Fruit fly (Drosophila melanogaster) Kc167 (cell line): ENCODE measurements around the gene CG8149.

Source experiments
- Myc ChIP-seq: fragments of >200 bp; optimal IDR thresholded peaks from 2 replicates; lab custom pipeline; 2017; ENCODE audit warnings: missing external identifiers
- Sin3A ChIP-seq: fragments of >200 bp; optimal IDR thresholded peaks from 2 replicates; lab custom pipeline; 2018; ENCODE audit warnings: missing external identifiers
- h ChIP-seq: fragments of >200 bp; optimal IDR thresholded peaks from 3 replicates; lab custom pipeline; 2018; ENCODE audit warnings: missing external identifiers
- insv ChIP-seq: fragments of >200 bp; optimal IDR thresholded peaks from 3 replicates; lab custom pipeline; 2018; ENCODE audit warnings: missing external identifiers
- psq ChIP-seq: fragments of >200 bp; optimal IDR thresholded peaks from 2 replicates; lab custom pipeline; 2017; ENCODE audit warnings: missing external identifiers
- ttk ChIP-seq: sonication (Bioruptor generic); optimal IDR thresholded peaks from 2 replicates; lab custom pipeline; 2017; ENCODE audit warnings: missing external identifiers

Gene CG8149

DNA sequence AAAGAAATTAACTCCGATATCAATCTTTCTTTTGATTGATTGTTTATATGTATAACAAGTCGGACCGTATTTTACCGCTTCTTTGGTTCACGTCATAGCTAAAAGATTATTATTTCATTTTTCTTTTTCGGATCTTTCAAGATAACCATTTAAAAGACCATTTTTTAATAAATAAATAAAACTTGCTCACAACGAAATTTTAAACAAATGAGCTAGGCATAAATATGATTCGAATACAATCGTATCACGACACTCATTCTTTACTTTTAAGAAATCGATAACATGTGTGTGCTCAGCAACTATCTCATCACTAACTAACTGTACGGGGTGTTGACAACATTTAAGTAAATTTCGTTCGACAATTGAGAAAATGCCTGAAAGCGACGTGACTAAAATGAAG, at the start of gene CG8149:
TSS of gene CG8149 (plus strand) at position 302 of the 400 bp plus-strand sequence.
- TF ChIP-seq Myc (lab: Kevin White, UChicago) (no peak), psq (lab: Kevin White, UChicago) (no peak), insv (no peak), ttk (no peak), h (lab: Kevin White, UChicago) (no peak), Sin3A (no peak)

- TF ChIP-seq h (lab: Kevin White, UChicago) (no peak), psq (lab: Kevin White, UChicago) (no peak), Myc (lab: Kevin White, UChicago) (no peak), ttk (no peak), Sin3A (no peak), insv (no peak)
Observed at dm6 chr3R:9454980-9455379, 49.5 kb upstream of the CG8149 start.

DNA sequence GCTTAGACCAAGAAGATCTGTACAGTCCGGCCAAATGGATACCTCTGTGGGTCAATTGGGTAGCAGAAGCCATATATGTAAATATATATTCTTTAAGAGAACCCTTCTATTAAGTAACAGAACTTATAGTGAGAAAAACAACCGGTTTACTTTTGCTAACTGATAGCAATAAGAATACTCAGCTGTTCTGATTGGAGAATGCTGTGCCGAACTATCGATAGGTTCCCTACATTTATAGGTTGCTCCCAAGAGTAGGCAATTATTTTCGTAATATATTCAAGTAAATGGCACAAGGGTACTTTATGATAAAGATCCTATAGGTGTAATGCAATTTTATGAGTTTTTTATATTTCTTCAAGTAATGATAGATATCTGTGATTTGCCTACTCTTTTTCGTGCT, 48.1 kb upstream of the CG8149 start, which contains the start of gene GstZ1:
TSS of gene GstZ1 (minus strand) at position 174 of the 400 bp plus-strand sequence.
- TF ChIP-seq ttk: no peak
- TF ChIP-seq h (lab: Kevin White, UChicago): no peak
- TF ChIP-seq Myc (lab: Kevin White, UChicago): no peak
- no peak for TF ChIP-seq psq (lab: Kevin White, UChicago)
- no peak for TF ChIP-seq Sin3A
- TF ChIP-seq insv: no peak

- TF ChIP-seq h (lab: Kevin White, UChicago) (no peak), Sin3A (no peak), psq (lab: Kevin White, UChicago) (no peak), Myc (lab: Kevin White, UChicago) (no peak), insv (no peak), ttk (no peak)
Observed at dm6 chr3R:9459385-9460285, 44.8 kb upstream of the CG8149 start.

dm6 chr3R:9460488-9461150, 43.8 kb upstream of the CG8149 start, which contains the start of gene GstZ2:
Gene GstZ2 (minus strand): TSS chr3R:9460652.
- no peak for TF ChIP-seq psq (lab: Kevin White, UChicago)
- no peak for TF ChIP-seq Myc (lab: Kevin White, UChicago)
- TF ChIP-seq insv: no peak
- TF ChIP-seq Sin3A: no peak
- no peak for TF ChIP-seq ttk
- TF ChIP-seq h (lab: Kevin White, UChicago): no peak

- TF ChIP-seq insv (no peak), ttk (no peak), Myc (lab: Kevin White, UChicago) (no peak), h (lab: Kevin White, UChicago) (no peak), Sin3A (no peak), psq (lab: Kevin White, UChicago) (no peak)
Observed at dm6 chr3R:9468109-9468508, 36.3 kb upstream of the CG8149 start.

DNA sequence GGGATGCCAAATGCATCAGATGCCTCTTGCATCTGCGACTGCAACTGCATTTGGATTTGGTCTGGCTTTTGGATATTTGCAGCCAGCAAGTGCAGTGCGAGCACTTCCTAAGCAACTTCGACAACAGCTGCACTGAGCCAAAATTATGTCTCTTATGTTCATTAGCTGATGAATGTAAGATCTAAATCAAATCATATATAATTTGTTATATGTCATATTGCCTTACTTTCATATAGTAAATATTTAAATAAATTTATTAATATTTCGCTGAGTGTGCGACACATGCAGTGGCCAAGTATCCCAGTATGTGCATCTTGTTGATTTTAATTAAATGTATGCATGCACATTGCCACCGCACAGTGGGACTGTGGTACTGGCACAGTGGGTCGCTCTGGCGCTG, 24.1 kb upstream of the CG8149 start:
- TF ChIP-seq h (lab: Kevin White, UChicago): no peak
- TF ChIP-seq insv: no peak
- no peak for TF ChIP-seq Myc (lab: Kevin White, UChicago)
- no peak for TF ChIP-seq ttk
- no peak for TF ChIP-seq psq (lab: Kevin White, UChicago)

- TF ChIP-seq Sin3A: no peak
- TF ChIP-seq h (lab: Kevin White, UChicago): no peak
Observed at dm6 chr3R:9487561-9487960, 16.9 kb upstream of the CG8149 start.

dm6 chr3R:9487961-9488360, 16.5 kb upstream of the CG8149 start:
- TF ChIP-seq ttk (no peak), insv (no peak), h (lab: Kevin White, UChicago) (no peak), psq (lab: Kevin White, UChicago) (no peak), Myc (lab: Kevin White, UChicago) (no peak), Sin3A (no peak)

DNA sequence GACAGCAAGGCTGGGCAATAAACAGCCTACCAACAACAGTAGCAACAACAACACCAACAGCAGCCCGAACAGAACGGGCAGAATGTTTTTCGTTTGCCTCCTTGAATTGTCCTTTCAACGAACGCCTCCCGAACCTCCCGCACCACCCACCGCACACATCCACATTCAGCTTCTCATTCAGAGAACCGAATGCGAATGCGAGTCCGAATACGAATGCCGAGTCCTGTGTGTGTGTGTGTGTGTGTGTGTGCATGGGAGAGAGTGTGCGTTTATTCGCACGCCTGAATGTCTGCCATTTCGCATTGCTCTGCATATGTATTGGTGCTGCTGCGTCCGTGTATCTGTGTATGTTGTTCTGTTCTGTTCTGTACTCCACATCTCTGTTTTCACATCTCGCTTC, 16.0 kb upstream of the CG8149 start:
- TF ChIP-seq Sin3A (no peak), insv (no peak), h (lab: Kevin White, UChicago) (no peak), Myc (lab: Kevin White, UChicago) (no peak), ttk (no peak), psq (lab: Kevin White, UChicago) (no peak)

- TF ChIP-seq Myc (lab: Kevin White, UChicago): no peak
- TF ChIP-seq Sin3A: no peak
- no peak for TF ChIP-seq ttk
- TF ChIP-seq insv: no peak
- no peak for TF ChIP-seq psq (lab: Kevin White, UChicago)
- no peak for TF ChIP-seq h (lab: Kevin White, UChicago)
Observed at dm6 chr3R:9491065-9491567, 13.3 kb upstream of the CG8149 start.

DNA sequence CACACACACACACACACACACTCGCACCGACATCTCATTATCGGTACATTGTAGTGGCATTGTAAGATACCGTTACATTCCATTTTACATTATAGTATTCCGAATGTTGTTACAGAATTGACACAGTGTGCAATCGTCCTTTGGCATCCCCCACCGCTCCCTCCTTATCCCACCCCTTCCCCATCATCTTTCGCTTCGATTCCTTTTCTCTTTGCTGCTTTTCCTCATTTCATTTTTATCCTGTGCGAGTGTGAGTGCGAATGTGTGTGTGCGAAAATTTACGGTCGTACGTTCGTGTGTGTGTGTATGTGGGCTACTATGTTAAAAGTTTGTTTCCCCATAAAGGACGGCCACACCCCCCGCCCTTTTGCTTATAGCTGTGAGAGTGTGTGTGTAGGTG, 12.4 kb upstream of the CG8149 start:
- TF ChIP-seq h (lab: Kevin White, UChicago) (no peak), Myc (lab: Kevin White, UChicago) (no peak), ttk (no peak), psq (lab: Kevin White, UChicago) (no peak)
